Fruit fly (Drosophila melanogaster) whole organism, embryonic: ENCODE measurements around the gene Lcp65Ad.
A peak's percentile ranks its signal among the peaks of the same experiment; 100 is the strongest.

Source experiments
- ATbp ChIP-seq: fragments of 200-800 bp; sonication (Bioruptor generic); optimal IDR thresholded peaks from 2 replicates; lab custom pipeline; 2017; ENCODE audit warnings: missing biosample characterization, mild to moderate bottlenecking, missing genetic modification characterization, missing genetic modification reagents
- Awh ChIP-seq: fragments of 200-800 bp; sonication (Bioruptor generic); IDR thresholded peaks from 2 replicates; pipeline ENCODE4, ENCODE4 v1.3.6; 2022; ENCODE audit warnings: missing biosample characterization, missing genetic modification characterization
- B-H2 ChIP-seq: fragments of 200-800 bp; sonication (Bioruptor generic); optimal IDR thresholded peaks from 2 replicates; lab custom pipeline; 2018; ENCODE audit warnings: missing biosample characterization, mild to moderate bottlenecking, missing genetic modification characterization
- C15 ChIP-seq: fragments of 200-800 bp; sonication (Bioruptor generic); IDR thresholded peaks from 3 replicates; pipeline ENCODE4 v1.3.6; 2022; ENCODE audit warnings: missing biosample characterization, missing genetic modification characterization
- CG10267 ChIP-seq: fragments of 200-800 bp; sonication (Bioruptor generic); optimal IDR thresholded peaks from 2 replicates; lab custom pipeline; 2018; ENCODE audit warnings: missing biosample characterization, mild to moderate bottlenecking, missing genetic modification characterization, moderate library complexity
- CG10979 ChIP-seq: fragments of 200-800 bp; sonication (Bioruptor generic); optimal IDR thresholded peaks from 2 replicates; lab custom pipeline; 2018; ENCODE audit warnings: missing biosample characterization, mild to moderate bottlenecking, missing genetic modification characterization, moderate library complexity
- CG11085 ChIP-seq: fragments of 200-800 bp; sonication (Bioruptor generic); IDR thresholded peaks from 2 replicates; pipeline ENCODE4 v1.3.6; 2022; ENCODE audit warnings: missing biosample characterization, missing genetic modification characterization
- CG11504 ChIP-seq: fragments of 200-800 bp; sonication (Bioruptor generic); optimal IDR thresholded peaks from 3 replicates; lab custom pipeline; 2019; ENCODE audit warnings: missing biosample characterization, mild to moderate bottlenecking, missing genetic modification characterization, moderate library complexity
- CG12104 ChIP-seq: fragments of 200-800 bp; sonication (Bioruptor generic); optimal IDR thresholded peaks from 3 replicates; lab custom pipeline; 2016; ENCODE audit warnings: missing biosample characterization, missing genetic modification characterization
- CG1233 ChIP-seq: fragments of 200-800 bp; sonication (Bioruptor generic); optimal IDR thresholded peaks from 4 replicates; lab custom pipeline; 2018; ENCODE audit warnings: missing biosample characterization, mild to moderate bottlenecking, missing genetic modification characterization
- CG13287 ChIP-seq: fragments of 200-800 bp; sonication (Bioruptor generic); IDR thresholded peaks from 2 replicates; pipeline ENCODE4 v1.3.6; 2022; ENCODE audit warnings: missing biosample characterization, missing genetic modification characterization; ENCODE audit not compliant: partially characterized antibody
- CG14860 ChIP-seq: fragments of 200-800 bp; sonication (Bioruptor generic); IDR thresholded peaks from 3 replicates; pipeline ENCODE4 v1.3.6; 2022; ENCODE audit warnings: missing biosample characterization, missing genetic modification characterization; ENCODE audit not compliant: partially characterized antibody
- CG1602 ChIP-seq: fragments of 200-800 bp; sonication (Bioruptor generic); optimal IDR thresholded peaks from 3 replicates; lab custom pipeline; 2016; ENCODE audit warnings: missing biosample characterization, missing genetic modification characterization
- CG17328 ChIP-seq: fragments of 200-800 bp; sonication (Bioruptor generic); IDR thresholded peaks from 2 replicates; pipeline ENCODE4 v1.3.6; 2022; ENCODE audit warnings: missing biosample characterization, missing genetic modification characterization
- CG17359 ChIP-seq: fragments of 200-800 bp; sonication (Bioruptor generic); optimal IDR thresholded peaks from 3 replicates; lab custom pipeline; 2018; ENCODE audit warnings: missing biosample characterization, mild to moderate bottlenecking, missing genetic modification characterization, moderate library complexity
- CG17361 ChIP-seq: fragments of 200-800 bp; sonication (Bioruptor generic); IDR thresholded peaks from 3 replicates; pipeline ENCODE4 v1.3.6; 2022; ENCODE audit warnings: missing biosample characterization, missing genetic modification characterization
- CG17829 ChIP-seq: fragments of 200-800 bp; optimal IDR thresholded peaks from 2 replicates; lab custom pipeline; 2019; ENCODE audit warnings: missing biosample characterization, mild to moderate bottlenecking, missing genetic modification characterization, moderate library complexity
- CG2116 ChIP-seq: fragments of 200-800 bp; sonication (Bioruptor generic); optimal IDR thresholded peaks from 3 replicates; lab custom pipeline; 2018; ENCODE audit warnings: missing biosample characterization, mild to moderate bottlenecking, missing genetic modification characterization
- CG32767 ChIP-seq: fragments of 200-800 bp; sonication (Bioruptor generic); IDR thresholded peaks from 2 replicates; pipeline ENCODE4 v1.3.6; 2022; ENCODE audit warnings: missing biosample characterization, missing genetic modification characterization
- CG3995 ChIP-seq: fragments of 200-800 bp; sonication (Bioruptor generic); optimal IDR thresholded peaks from 3 replicates; lab custom pipeline; 2016; ENCODE audit warnings: missing biosample characterization, missing genetic modification characterization
- CG4617 ChIP-seq: fragments of 200-800 bp; sonication (Bioruptor generic); optimal IDR thresholded peaks from 3 replicates; lab custom pipeline; 2016; ENCODE audit warnings: missing biosample characterization, missing genetic modification characterization, borderline replicate concordance
- CG6175 ChIP-seq: fragments of 200-800 bp; sonication (Bioruptor generic); IDR thresholded peaks from 3 replicates; pipeline ENCODE4 v1.3.6; 2022; ENCODE audit warnings: missing biosample characterization, missing genetic modification characterization
- CG8359 ChIP-seq: fragments of 200-800 bp; sonication (Bioruptor generic); optimal IDR thresholded peaks from 2 replicates; lab custom pipeline; 2017; ENCODE audit warnings: missing biosample characterization, mild to moderate bottlenecking, missing genetic modification characterization, borderline replicate concordance
- CG8924 ChIP-seq: fragments of 200-800 bp; optimal IDR thresholded peaks from 3 replicates; lab custom pipeline; 2019; ENCODE audit warnings: missing biosample characterization, mild to moderate bottlenecking, missing genetic modification characterization, moderate library complexity
- CHES-1-like ChIP-seq: fragments of 200-800 bp; sonication (Bioruptor generic); optimal IDR thresholded peaks from 2 replicates; lab custom pipeline; 2016; ENCODE audit warnings: missing biosample characterization, missing genetic modification characterization
- Deaf1 ChIP-seq: fragments of 200-800 bp; optimal IDR thresholded peaks from 3 replicates; lab custom pipeline; 2019; ENCODE audit warnings: missing biosample characterization, mild to moderate bottlenecking, missing genetic modification characterization, moderate library complexity
- Dref ChIP-seq: fragments of 200-800 bp; sonication (Bioruptor generic); IDR thresholded peaks from 2 replicates; pipeline ENCODE4 v1.3.6; 2022; ENCODE audit warnings: missing biosample characterization, missing genetic modification characterization
- Fer1 ChIP-seq: fragments of 200-800 bp; sonication (Bioruptor generic); optimal IDR thresholded peaks from 2 replicates; lab custom pipeline; 2017; ENCODE audit warnings: missing biosample characterization, mild to moderate bottlenecking, missing genetic modification characterization
- H2.0 ChIP-seq: fragments of 200-800 bp; sonication (Bioruptor generic); IDR thresholded peaks from 2 replicates; pipeline ENCODE4 v1.3.6; 2022; ENCODE audit warnings: missing biosample characterization, missing genetic modification characterization
- Hmr ChIP-seq: fragments of 200-800 bp; sonication (Bioruptor generic); optimal IDR thresholded peaks from 3 replicates; lab custom pipeline; 2017; ENCODE audit warnings: mild to moderate bottlenecking, missing biosample characterization, missing genetic modification reagents, missing genetic modification characterization
- Hmx ChIP-seq: fragments of 200-800 bp; sonication (Bioruptor generic); optimal IDR thresholded peaks from 2 replicates; lab custom pipeline; 2016; ENCODE audit warnings: missing biosample characterization, missing genetic modification characterization
- Lim3 ChIP-seq: fragments of 200-800 bp; sonication (Bioruptor generic); IDR thresholded peaks from 2 replicates; pipeline ENCODE4 v1.3.6; 2022; ENCODE audit warnings: missing biosample characterization, missing genetic modification characterization
- Med ChIP-seq: fragments of 200-800 bp; sonication (Bioruptor generic); peaks from one replicate; lab custom pipeline; 2016; ENCODE audit warnings: missing biosample characterization, missing genetic modification characterization, mild to moderate bottlenecking, inconsistent platforms, moderate library complexity
- ash1 ChIP-seq: fragments of 200-800 bp; sonication (Bioruptor generic); optimal IDR thresholded peaks from 2 replicates; lab custom pipeline; 2018; ENCODE audit warnings: missing biosample characterization, mild to moderate bottlenecking, missing genetic modification characterization
- az2 ChIP-seq: fragments of 200-800 bp; sonication (Bioruptor generic); optimal IDR thresholded peaks from 3 replicates; lab custom pipeline; 2016; ENCODE audit warnings: missing biosample characterization, missing genetic modification characterization
- da ChIP-seq: fragments of 200-800 bp; sonication (Bioruptor generic); optimal IDR thresholded peaks from 2 replicates; lab custom pipeline; 2016; ENCODE audit warnings: missing biosample characterization, missing genetic modification characterization
- danr ChIP-seq: fragments of 200-800 bp; sonication (Bioruptor generic); IDR thresholded peaks from 2 replicates; pipeline ENCODE4 v1.3.6; 2022; ENCODE audit warnings: missing biosample characterization, missing genetic modification characterization
- dmrt99B ChIP-seq: fragments of 200-800 bp; sonication (Bioruptor generic); optimal IDR thresholded peaks from 2 replicates; lab custom pipeline; 2018; ENCODE audit warnings: missing biosample characterization, mild to moderate bottlenecking, missing genetic modification characterization, moderate library complexity
- dpn ChIP-seq, 2 experiments: fragments of 200-800 bp; sonication (Bioruptor generic); optimal IDR thresholded peaks; 3 replicates each; lab custom pipeline; 2016; ENCODE audit warnings: missing biosample characterization in 2 of 2, missing genetic modification characterization in 2 of 2
- eyg ChIP-seq: fragments of 200-800 bp; sonication (Bioruptor generic); optimal IDR thresholded peaks from 3 replicates; lab custom pipeline; 2016; ENCODE audit warnings: missing biosample characterization, missing genetic modification characterization
- fd3F ChIP-seq: fragments of 200-800 bp; sonication (Bioruptor generic); optimal IDR thresholded peaks from 2 replicates; lab custom pipeline; 2018; ENCODE audit warnings: missing biosample characterization, mild to moderate bottlenecking, missing genetic modification characterization, moderate library complexity
- fd96Cb ChIP-seq: fragments of 200-800 bp; sonication (Bioruptor generic); optimal IDR thresholded peaks from 2 replicates; lab custom pipeline; 2018; ENCODE audit warnings: missing biosample characterization, mild to moderate bottlenecking, missing genetic modification characterization, moderate library complexity
- gcm2 ChIP-seq: fragments of 200-800 bp; sonication (Bioruptor generic); optimal IDR thresholded peaks from 2 replicates; lab custom pipeline; 2016; ENCODE audit warnings: missing biosample characterization, missing genetic modification characterization
- lmd ChIP-seq: fragments of 200-800 bp; sonication (Bioruptor generic); IDR thresholded peaks from 2 replicates; pipeline ENCODE4 v1.3.6; 2022; ENCODE audit warnings: missing biosample characterization, missing genetic modification characterization
- onecut ChIP-seq: fragments of 200-800 bp; sonication (Bioruptor generic); IDR thresholded peaks from 2 replicates; pipeline ENCODE4 v1.3.6; 2022; ENCODE audit warnings: missing biosample characterization, missing genetic modification characterization
- ranshi ChIP-seq: fragments of 200-800 bp; sonication (Bioruptor generic); IDR thresholded peaks from 2 replicates; pipeline ENCODE4 v1.3.6; 2022; ENCODE audit warnings: missing biosample characterization, missing genetic modification characterization
- sens ChIP-seq: fragments of 200-800 bp; sonication (Bioruptor generic); peaks from one replicate; lab custom pipeline; 2016; ENCODE audit warnings: missing biosample characterization, missing genetic modification characterization
- sqz ChIP-seq: fragments of 200-800 bp; sonication (Bioruptor generic); optimal IDR thresholded peaks from 3 replicates; lab custom pipeline; 2018; ENCODE audit warnings: missing biosample characterization, mild to moderate bottlenecking, missing genetic modification characterization
- stc ChIP-seq: fragments of 200-800 bp; sonication (Bioruptor generic); IDR thresholded peaks from 2 replicates; pipeline ENCODE4 v1.3.6; 2022; ENCODE audit warnings: missing biosample characterization, missing genetic modification characterization
- vvl ChIP-seq: fragments of 200-800 bp; sonication (Bioruptor generic); IDR thresholded peaks from 2 replicates; pipeline ENCODE4 v1.3.6; 2022; ENCODE audit warnings: missing biosample characterization, missing genetic modification characterization

The Lcp65Ad gene

DNA sequence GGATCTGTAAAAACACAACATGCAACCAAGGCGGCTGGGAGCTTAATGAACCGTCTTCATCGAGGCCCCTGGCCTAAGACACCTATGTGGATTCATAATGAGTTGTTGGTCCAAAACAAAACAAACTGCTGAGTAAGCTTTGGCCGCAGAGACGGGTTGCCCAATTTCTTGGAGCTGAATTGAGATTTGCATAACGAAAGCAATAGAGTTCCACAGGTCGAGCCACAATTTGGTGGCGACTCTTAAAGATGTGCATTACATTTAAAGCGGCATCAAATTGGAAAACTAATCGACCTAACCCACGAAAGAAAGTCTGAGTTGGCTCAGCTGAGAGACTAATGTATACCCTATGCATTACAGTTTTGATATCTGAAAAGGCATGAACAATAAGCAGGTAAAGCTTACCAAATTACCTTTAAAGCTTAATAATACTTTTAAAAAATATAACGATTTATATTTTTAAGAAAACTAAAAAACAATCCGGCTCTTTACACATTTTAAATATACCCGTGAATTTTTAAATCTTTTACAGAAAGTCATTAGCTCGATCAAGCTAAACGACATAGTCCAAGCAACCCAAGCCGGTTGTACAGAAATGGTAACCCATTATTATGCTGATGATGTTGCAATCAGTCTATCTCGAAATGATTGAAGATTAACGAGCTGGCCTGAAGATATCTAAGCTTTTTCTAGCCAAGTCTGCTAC lies 14.3 kb downstream of the Lcp65Ad start, which contains the start of gene CG13297 (continued):
- TF ChIP-seq sqz (GFP tag; lab: Kevin White, UChicago) (peak; percentile 35), CG10979 (tag; lab: Kevin White, UChicago) (peak; percentile 56), CG17328 (GFP tag; lab: Robert Waterston, UW) (no peak), CG17829 (tag; lab: Kevin White, UChicago) (peak; percentile 61), da (no peak), az2 (peak; percentile 42), CG2116 (GFP tag; lab: Kevin White, UChicago) (no peak), CG17359 (tag; lab: Kevin White, UChicago) (peak; percentile 68), C15 (GFP tag; lab: Robert Waterston, UW) (no peak), CG13287 (GFP tag; lab: Robert Waterston, UW) (no peak), CG1233 (GFP tag; lab: Kevin White, UChicago) (peak; percentile 45), Lim3 (no peak), CG11085 (GFP tag; lab: Robert Waterston, UW) (no peak), Hmr (GFP tag; lab: Kevin White, UChicago) (peak; percentile 6), CG10267 (peak; percentile 50), danr (GFP tag; lab: Robert Waterston, UW) (peak; percentile 45; the same call in 1 of the 2 replicates), Fer1 (GFP tag; lab: Kevin White, UChicago) (peak; percentile 38), eyg (GFP tag; lab: Kevin White, UChicago) (no peak), dpn (GFP tag; optimal IDR thresholded peaks at IDR 0.05; lab: Kevin White, UChicago) (peak in 1 of 2 experiments; percentile 10), fd3F (GFP tag; lab: Kevin White, UChicago) (peak; percentile 12), CG3995 (no peak), ATbp (GFP tag; lab: Kevin White, UChicago) (peak; percentile 54), CG14860 (GFP tag; lab: Robert Waterston, UW) (no peak), Dref (GFP tag; lab: Robert Waterston, UW) (no peak), vvl (GFP tag; lab: Robert Waterston, UW) (peak; percentile 66), CG32767 (peak; percentile 69; the same call in 1 of the 2 replicates), gcm2 (GFP tag; lab: Kevin White, UChicago) (no peak), fd96Cb (tag; lab: Kevin White, UChicago) (peak; percentile 71), onecut (GFP tag; lab: Robert Waterston, UW) (no peak), H2.0 (GFP tag; lab: Robert Waterston, UW) (no peak), Awh (0 out of 2 replicates have a peak, but pooled peaks have one; percentile 40), CG4617 (no peak), stc (GFP tag; lab: Robert Waterston, UW) (peak; percentile 53; the same call in 1 of the 2 replicates), ash1 (no peak), CG12104 (GFP tag; lab: Kevin White, UChicago) (peak; percentile 27), CG8359 (GFP tag; lab: Kevin White, UChicago) (no peak), sens (peak; percentile 76), CG6175 (GFP tag; lab: Robert Waterston, UW) (no peak), CHES-1-like (GFP tag; lab: Kevin White, UChicago) (no peak), dmrt99B (peak; percentile 88), Hmx (GFP tag; lab: Kevin White, UChicago) (no peak), CG8924 (tag; lab: Kevin White, UChicago) (peak; percentile 66), lmd (GFP tag; lab: Robert Waterston, UW) (peak; percentile 50; the same call in 1 of the 2 replicates), Med (GFP tag; lab: Kevin White, UChicago) (peak; percentile 1), CG17361 (GFP tag; lab: Robert Waterston, UW) (peak; percentile 73), CG1602 (GFP tag; lab: Kevin White, UChicago) (peak; percentile 13), ranshi (GFP tag; lab: Robert Waterston, UW) (peak; percentile 21; the same call in 1 of the 2 replicates), B-H2 (GFP tag; lab: Kevin White, UChicago) (no peak), CG11504 (peak; percentile 86), Deaf1 (peak; percentile 22)
